Worm (Caenorhabditis elegans): Measurements from ENCODE around the gene Y41C4A.22.

The Y41C4A.22 gene

ce11 chrIII:11683790-11684189, 11.3 kb upstream of the Y41C4A.22 start:
- no peak for TF ChIP-seq zip-5 (tag; optimal IDR thresholded peaks at IDR 0.05)
- no peak for TF ChIP-seq K09A11.1 (tag; optimal IDR thresholded peaks at IDR 0.05; ENCODE audit: insufficient read depth)

- TF ChIP-seq dve-1 (tag; optimal IDR thresholded peaks at IDR 0.05): no peak
- no peak for TF ChIP-seq ztf-16 (tag; optimal IDR thresholded peaks at IDR 0.05)
- TF ChIP-seq sox-4 (tag; optimal IDR thresholded peaks at IDR 0.05): no peak
- TF ChIP-seq elt-2 (tag; optimal IDR thresholded peaks at IDR 0.05): peak; percentile 84
These were observed 10.3 kb upstream of the Y41C4A.22 start for ce11 chrIII:11684770-11685169.

- TF ChIP-seq elt-2 (tag; optimal IDR thresholded peaks at IDR 0.05) (peak; percentile 90), pqm-1 (tag; optimal IDR thresholded peaks at IDR 0.05) (peak; percentile 29), fax-1 (tag; optimal IDR thresholded peaks at IDR 0.05) (no peak), nfya-1 (tag; optimal IDR thresholded peaks at IDR 0.05) (peak; percentile 27), dve-1 (tag; optimal IDR thresholded peaks at IDR 0.05) (peak; percentile 8)
These were observed 5.8 kb upstream of the Y41C4A.22 start for ce11 chrIII:11689303-11689702.

ce11 chrIII:11689887-11690286, 5.2 kb upstream of the Y41C4A.22 start:
- no peak for TF ChIP-seq lin-11 (tag; optimal IDR thresholded peaks at IDR 0.05)
- no peak for TF ChIP-seq mec-3 (tag; optimal IDR thresholded peaks at IDR 0.05; ENCODE audit: borderline replicate concordance)
- TF ChIP-seq tbx-2 (tag; optimal IDR thresholded peaks at IDR 0.05): no peak
- no peak for TF ChIP-seq zip-5 (tag; optimal IDR thresholded peaks at IDR 0.05)
- no peak for TF ChIP-seq ceh-9 (tag; optimal IDR thresholded peaks at IDR 0.05)
- TF ChIP-seq ceh-34 (tag; optimal IDR thresholded peaks at IDR 0.05): no peak
- no peak for TF ChIP-seq tbx-7 (tag; optimal IDR thresholded peaks at IDR 0.05)

ce11 chrIII:11692380-11692779, 2.7 kb upstream of the Y41C4A.22 start:
- no peak for TF ChIP-seq sdc-2 (tag; optimal IDR thresholded peaks at IDR 0.05)
- no peak for TF ChIP-seq C08G9.2 (tag; optimal IDR thresholded peaks at IDR 0.05)
- no peak for TF ChIP-seq che-1 (tag; optimal IDR thresholded peaks at IDR 0.05)
- TF ChIP-seq pag-3 (tag; optimal IDR thresholded peaks at IDR 0.05; ENCODE audit: borderline replicate concordance): no peak
- no peak for TF ChIP-seq pha-4 (tag; optimal IDR thresholded peaks at IDR 0.05)
- TF ChIP-seq zip-5 (tag; optimal IDR thresholded peaks at IDR 0.05): no peak
- TF ChIP-seq gmeb-2 (tag; optimal IDR thresholded peaks at IDR 0.05): no peak
- TF ChIP-seq npax-4 (tag; optimal IDR thresholded peaks at IDR 0.05): no peak
- no peak for TF ChIP-seq ceh-30 (tag; optimal IDR thresholded peaks at IDR 0.05)
- no peak for TF ChIP-seq unc-86 (tag; optimal IDR thresholded peaks at IDR 0.05)
- TF ChIP-seq ets-4 (tag; optimal IDR thresholded peaks at IDR 0.05): no peak

- TF ChIP-seq K09A11.1 (tag; optimal IDR thresholded peaks at IDR 0.05; ENCODE audit: insufficient read depth): no peak
- no peak for TF ChIP-seq pha-4 (tag; optimal IDR thresholded peaks at IDR 0.05)
- TF ChIP-seq ceh-19 (GFP tag; optimal IDR thresholded peaks at IDR 0.05): no peak
- no peak for TF ChIP-seq ceh-31 (tag; optimal IDR thresholded peaks at IDR 0.05)
- TF ChIP-seq fkh-10 (GFP tag; optimal IDR thresholded peaks at IDR 0.05): no peak
- no peak for TF ChIP-seq ceh-6 (GFP tag; optimal IDR thresholded peaks at IDR 0.05)
- no peak for TF ChIP-seq dmd-4 (tag; optimal IDR thresholded peaks at IDR 0.05; ENCODE audit: borderline replicate concordance)
- no peak for TF ChIP-seq ceh-48 (tag; optimal IDR thresholded peaks at IDR 0.05)
- no peak for TF ChIP-seq mec-3 (tag; optimal IDR thresholded peaks at IDR 0.05; ENCODE audit: borderline replicate concordance)
- TF ChIP-seq ceh-30 (tag; optimal IDR thresholded peaks at IDR 0.05): no peak
- no peak for TF ChIP-seq hlh-6 (tag; optimal IDR thresholded peaks at IDR 0.05)
- no peak for TF ChIP-seq gmeb-2 (tag; optimal IDR thresholded peaks at IDR 0.05)
- TF ChIP-seq unc-86 (tag; optimal IDR thresholded peaks at IDR 0.05): no peak
- TF ChIP-seq lim-6 (tag; optimal IDR thresholded peaks at IDR 0.05): no peak
- TF ChIP-seq pros-1 (tag; optimal IDR thresholded peaks at IDR 0.05): no peak
- no peak for TF ChIP-seq rnt-1 (tag; optimal IDR thresholded peaks at IDR 0.05)
- TF ChIP-seq elt-4 (tag; optimal IDR thresholded peaks at IDR 0.05): no peak
- no peak for TF ChIP-seq ets-4 (tag; optimal IDR thresholded peaks at IDR 0.05)
These were observed 548 bp upstream of the Y41C4A.22 start for ce11 chrIII:11694506-11694947.
